Worm (Caenorhabditis elegans): ENCODE data around the gene mod-1.

DNA sequence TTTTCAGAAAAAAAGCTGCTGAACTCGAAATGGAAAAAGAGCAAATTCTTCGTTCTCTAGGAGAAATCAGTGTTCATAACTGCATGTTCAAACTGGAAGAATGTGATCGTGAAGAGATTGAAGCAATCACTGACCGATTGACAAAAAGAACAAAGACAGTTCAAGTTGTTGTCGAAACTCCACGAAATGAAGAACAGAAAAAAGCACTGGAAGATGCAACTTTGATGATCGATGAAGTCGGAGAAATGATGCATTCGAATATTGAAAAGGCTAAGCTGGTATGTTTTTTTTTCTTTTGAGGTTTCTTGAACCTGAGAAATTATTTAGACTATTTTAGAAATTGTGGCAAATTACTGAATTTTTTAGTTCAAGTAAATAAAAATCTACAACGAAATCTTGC lies 24.6 kb upstream of the mod-1 start:
- TF ChIP-seq mdl-1 (tag; optimal IDR thresholded peaks at IDR 0.05) (no peak), elt-1 (tag; optimal IDR thresholded peaks at IDR 0.05) (no peak), egl-27 (tag; optimal IDR thresholded peaks at IDR 0.05) (no peak), ZK546.5 (tag; optimal IDR thresholded peaks at IDR 0.05) (no peak), snpc-4 (tag; optimal IDR thresholded peaks at IDR 0.05) (no peak)

All from whole organism, L3 larva.